Worm (Caenorhabditis elegans): ENCODE data around the gene ZC317.2.

ce11 chrV:5509134-5509533 lies 49.2 kb downstream of the ZC317.2 start:
- no peak for TF ChIP-seq lin-39 (tag; optimal IDR thresholded peaks at IDR 0.05)
- TF ChIP-seq ama-1 (optimal IDR thresholded peaks at IDR 0.05), result no peak
- no peak for TF ChIP-seq nhr-77 (tag; optimal IDR thresholded peaks at IDR 0.05)
- TF ChIP-seq pha-4 (tag; optimal IDR thresholded peaks at IDR 0.05), result no peak
- no peak for TF ChIP-seq ztf-11 (tag; optimal IDR thresholded peaks at IDR 0.05)
- TF ChIP-seq snpc-4 (tag; optimal IDR thresholded peaks at IDR 0.05), result no peak
- no peak for TF ChIP-seq daf-12 (tag; optimal IDR thresholded peaks at IDR 0.05)
- no peak for TF ChIP-seq aly-2 (tag; optimal IDR thresholded peaks at IDR 0.05)
- no peak for TF ChIP-seq nfya-1 (tag; optimal IDR thresholded peaks at IDR 0.05; ENCODE audit: insufficient read depth)

Data from whole organism, L3 larva.